Fruit fly (Drosophila melanogaster) whole organism, wandering third instar larva: Measurements from ENCODE around the gene Lint-O.

ENCODE experiments used
- Jra ChIP-seq: sonication (Bioruptor generic); optimal IDR thresholded peaks from 2 replicates; lab custom pipeline; 2016; ENCODE audit warnings: missing biosample characterization, missing genetic modification characterization
- Mio ChIP-seq: sonication (Bioruptor generic); optimal IDR thresholded peaks from 2 replicates; lab custom pipeline; 2016; ENCODE audit warnings: missing biosample characterization, missing genetic modification characterization
- N ChIP-seq: fragments of >200 bp; optimal IDR thresholded peaks from 2 replicates; lab custom pipeline; 2018; ENCODE audit warnings: missing biosample characterization, missing external identifiers, missing genetic modification characterization
- br ChIP-seq: fragments of 200-800 bp; sonication (Bioruptor generic); optimal IDR thresholded peaks from 2 replicates; lab custom pipeline; 2016; ENCODE audit warnings: missing biosample characterization, missing genetic modification characterization
- pan ChIP-seq: fragments of >200 bp; optimal IDR thresholded peaks from 2 replicates; lab custom pipeline; 2017
- psq ChIP-seq: fragments of 200-800 bp; sonication (Bioruptor generic); optimal IDR thresholded peaks from 3 replicates; lab custom pipeline; 2017; ENCODE audit warnings: missing biosample characterization, mild to moderate bottlenecking, missing genetic modification characterization, moderate library complexity
- sage ChIP-seq: fragments of 200-800 bp; sonication (Bioruptor generic); optimal IDR thresholded peaks from 2 replicates; lab custom pipeline; 2016; ENCODE audit warnings: missing biosample characterization, mild to moderate bottlenecking, missing genetic modification characterization
- tai ChIP-seq: sonication (Bioruptor generic); optimal IDR thresholded peaks from 2 replicates; lab custom pipeline; 2016; ENCODE audit warnings: missing biosample characterization, missing genetic modification characterization

DNA sequence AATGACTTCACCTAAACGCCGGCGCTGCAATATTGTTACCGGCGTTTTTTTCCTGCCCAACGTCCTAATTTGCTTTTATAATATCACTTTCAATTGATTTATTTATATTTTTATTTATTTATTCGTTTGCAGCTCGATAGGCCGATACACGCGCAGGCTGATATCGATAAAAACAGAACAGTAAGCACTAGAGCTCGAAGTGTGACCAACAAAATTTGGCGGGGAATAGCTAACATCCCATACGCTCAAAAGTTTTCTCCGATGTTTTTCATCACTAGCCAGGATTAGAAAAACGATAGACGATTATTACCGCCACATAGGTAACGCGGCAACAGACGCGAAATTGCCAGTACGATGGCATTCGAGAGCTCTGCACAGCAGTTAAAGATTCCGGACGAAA lies 15.3 kb downstream of the Lint-O start, which contains the start of the genes CG2685 and CG2694:
- no peak for TF ChIP-seq N (GFP tag; lab: Kevin White, UChicago)
- TF ChIP-seq pan (lab: Kevin White, UChicago): no peak
- TF ChIP-seq tai (GFP tag; lab: Kevin White, UChicago): no peak
- TF ChIP-seq Mio (GFP tag; lab: Kevin White, UChicago): no peak
- TF ChIP-seq sage (GFP tag; lab: Kevin White, UChicago): no peak
- no peak for TF ChIP-seq br (GFP tag; lab: Kevin White, UChicago)
- TF ChIP-seq psq (GFP tag; lab: Kevin White, UChicago): no peak
- TF ChIP-seq Jra: no peak
